Fruit fly (Drosophila melanogaster): ENCODE measurements around the gene Vha26.

Gene Vha26

DNA sequence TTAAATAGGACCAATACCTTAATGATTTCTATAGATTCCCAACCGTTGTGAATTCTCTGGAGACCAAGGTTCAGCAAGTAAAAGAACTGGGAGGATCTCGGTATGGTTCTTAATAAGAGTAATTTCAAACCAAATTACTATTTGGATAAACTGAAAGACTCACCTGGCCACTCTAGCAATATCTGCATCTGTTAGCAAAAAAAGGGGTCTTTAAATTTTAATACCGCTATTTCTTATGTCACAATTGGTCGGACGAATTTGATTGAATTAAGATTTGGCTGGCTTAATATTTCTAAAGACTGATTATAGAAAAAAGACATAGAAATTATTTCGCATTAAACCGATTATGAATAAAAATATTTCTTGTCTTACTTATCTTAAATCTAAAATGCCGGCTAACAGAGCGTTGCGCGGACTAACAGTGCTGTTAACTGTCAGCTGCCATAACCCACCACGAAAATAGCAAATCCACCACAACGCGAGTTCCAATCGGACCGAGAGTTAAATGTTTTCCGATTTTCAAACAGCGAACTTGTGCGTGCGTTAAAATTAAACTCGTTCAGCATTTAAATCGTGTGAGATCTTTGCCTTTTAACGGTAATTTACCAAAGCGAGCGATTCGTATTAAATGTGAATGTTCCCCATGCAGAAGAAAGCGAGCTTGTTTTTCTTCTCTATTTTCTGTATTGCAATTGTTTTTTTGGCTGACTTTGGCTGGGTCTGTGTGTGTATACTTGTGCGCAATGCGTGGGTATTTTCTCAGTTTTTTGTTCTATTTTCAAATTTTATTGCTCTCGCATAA is 20.7 kb upstream of the Vha26 start, which contains the start of gene CRMP (continued):
- TF ChIP-seq HmgZ (tag; optimal IDR thresholded peaks at IDR 0.05) = no peak
- no peak for TF ChIP-seq Xrp1 (GFP tag; IDR thresholded peaks at IDR 0.05)
- 0 out of 2 replicates have a peak, but pooled peaks have one; percentile 5 for TF ChIP-seq CG17328 (GFP tag; IDR thresholded peaks at IDR 0.05)
- TF ChIP-seq Taf1 (GFP tag; IDR thresholded peaks at IDR 0.05) = no peak
- no peak for TF ChIP-seq Hr51 (GFP tag; optimal IDR thresholded peaks at IDR 0.05)
- peak; percentile 34 for TF ChIP-seq CG9797 (GFP tag; optimal IDR thresholded peaks at IDR 0.05)
- TF ChIP-seq Doc3 (GFP tag; IDR thresholded peaks at IDR 0.05; ENCODE audit: partially characterized antibody) = peak; percentile 43; the same call in 1 of the 3 replicates
- TF ChIP-seq rib (GFP tag; IDR thresholded peaks at IDR 0.05) = no peak
- TF ChIP-seq pnt (GFP tag; optimal IDR thresholded peaks at IDR 0.05) = no peak
- no peak for TF ChIP-seq GATAe (GFP tag; conservative IDR thresholded peaks at IDR 0.05)
- TF ChIP-seq onecut (GFP tag; IDR thresholded peaks at IDR 0.05) = no peak
- TF ChIP-seq MBD-R2 (GFP tag; IDR thresholded peaks at IDR 0.05) = no peak
- no peak for TF ChIP-seq Trl (optimal IDR thresholded peaks at IDR 0.05)
- no peak for TF ChIP-seq Trl (GFP tag; optimal IDR thresholded peaks at IDR 0.05)
- TF ChIP-seq CG9932 (GFP tag; IDR thresholded peaks at IDR 0.05) = no peak
- no peak for TF ChIP-seq Abd-B (GFP tag; optimal IDR thresholded peaks at IDR 0.05)
- TF ChIP-seq CG17829 (tag; optimal IDR thresholded peaks at IDR 0.05) = peak; percentile 24
- no peak for TF ChIP-seq eve (GFP tag; optimal IDR thresholded peaks at IDR 0.05)
- TF ChIP-seq lilli (GFP tag; optimal IDR thresholded peaks at IDR 0.05) = no peak
- no peak for TF ChIP-seq en (GFP tag; optimal IDR thresholded peaks at IDR 0.05)
- peak; percentile 7 for TF ChIP-seq sens (GFP tag)
- TF ChIP-seq CG31224 (GFP tag; IDR thresholded peaks at IDR 0.05) = no peak
- no peak for TF ChIP-seq CG5245 (GFP tag; optimal IDR thresholded peaks at IDR 0.05)
- TF ChIP-seq CG4360 (GFP tag; IDR thresholded peaks at IDR 0.05) = no peak
- TF ChIP-seq vnd (GFP tag; IDR thresholded peaks at IDR 0.05; ENCODE audit: partially characterized antibody) = no peak
- no peak for TF ChIP-seq Six4 (GFP tag; optimal IDR thresholded peaks at IDR 0.05)
- no peak for TF ChIP-seq CG11723 (GFP tag; optimal IDR thresholded peaks at IDR 0.05)
- TF ChIP-seq CG14441 (GFP tag; IDR thresholded peaks at IDR 0.05) = no peak
- no peak for TF ChIP-seq CG9817 (tag; optimal IDR thresholded peaks at IDR 0.05)
- TF ChIP-seq pb (GFP tag; optimal IDR thresholded peaks at IDR 0.05) = no peak
- TF ChIP-seq CG32532 (GFP tag; IDR thresholded peaks at IDR 0.05) = no peak
- no peak for TF ChIP-seq wek (GFP tag; optimal IDR thresholded peaks at IDR 0.05)
- TF ChIP-seq gce (GFP tag; IDR thresholded peaks at IDR 0.05) = no peak
- no peak for TF ChIP-seq PHDP (tag; optimal IDR thresholded peaks at IDR 0.05)
- TF ChIP-seq Usf (GFP tag; optimal IDR thresholded peaks at IDR 0.05) = no peak
- peak; percentile 66 for TF ChIP-seq MESR4 (GFP tag; optimal IDR thresholded peaks at IDR 0.05)
- TF ChIP-seq Dp (GFP tag; optimal IDR thresholded peaks at IDR 0.05) = peak; percentile 15
- no peak for TF ChIP-seq CG12071 (GFP tag; optimal IDR thresholded peaks at IDR 0.05)
- TF ChIP-seq disco-r (GFP tag; optimal IDR thresholded peaks at IDR 0.05) = no peak
- no peak for TF ChIP-seq HmgD (GFP tag; optimal IDR thresholded peaks at IDR 0.05)
- TF ChIP-seq CG18262 (tag; optimal IDR thresholded peaks at IDR 0.05) = peak; percentile 21
- no peak for TF ChIP-seq so (GFP tag; IDR thresholded peaks at IDR 0.05)
- TF ChIP-seq CG15479 (GFP tag; optimal IDR thresholded peaks at IDR 0.05) = peak; percentile 38
- peak; percentile 22 for TF ChIP-seq CG5180 (GFP tag; optimal IDR thresholded peaks at IDR 0.05)
- no peak for TF ChIP-seq CG3726 (GFP tag; IDR thresholded peaks at IDR 0.05)
- TF ChIP-seq dati (GFP tag; IDR thresholded peaks at IDR 0.05) = no peak
- TF ChIP-seq her (GFP tag; optimal IDR thresholded peaks at IDR 0.05) = no peak
- peak in 1 of 2 experiments; percentile 61 for TF ChIP-seq Pdp1 (GFP tag; optimal IDR thresholded peaks at IDR 0.05)
- peak; percentile 70 for TF ChIP-seq CG34224 (GFP tag; IDR thresholded peaks at IDR 0.05; ENCODE audit: partially characterized antibody)
- TF ChIP-seq CG3995 (GFP tag; optimal IDR thresholded peaks at IDR 0.05) = no peak
- no peak for TF ChIP-seq tx (GFP tag; optimal IDR thresholded peaks at IDR 0.05)

Data from whole organism, embryonic.